Worm (Caenorhabditis elegans) whole organism, young adult: ENCODE results near the gene lec-3.

Experiments used
- B0336.3 ChIP-seq: fragments of 200-800 bp; sonication (Bioruptor generic); IDR thresholded peaks from 2 replicates; pipeline ENCODE4 v1.3.6; 2022; ENCODE audit warnings: missing genetic modification characterization, missing compliant biosample characterization
- C06A6.2 ChIP-seq: fragments of 200-800 bp; sonication (Bioruptor generic); conservative IDR thresholded peaks from 2 replicates; pipeline ENCODE4 v1.3.6; 2022; ENCODE audit warnings: missing genetic modification characterization, missing compliant biosample characterization
- C17E4.6 ChIP-seq: fragments of 200-800 bp; sonication (Bioruptor generic); IDR thresholded peaks from 2 replicates; pipeline ENCODE4 v1.3.6; 2022; ENCODE audit warnings: missing genetic modification reagents, missing genetic modification characterization, missing compliant biosample characterization
- D2030.7 ChIP-seq: fragments of 200-800 bp; sonication (Bioruptor generic); IDR thresholded peaks from 2 replicates; pipeline ENCODE4 v1.3.6; 2022; ENCODE audit warnings: missing genetic modification reagents, missing genetic modification characterization, missing compliant biosample characterization
- F22D6.2 ChIP-seq: sonication (generic microtip); optimal IDR thresholded peaks from 2 replicates; lab custom pipeline; 2016; ENCODE audit warnings: mild to moderate bottlenecking, missing genetic modification characterization, missing compliant biosample characterization
- F23B12.7 ChIP-seq: sonication (generic microtip); optimal IDR thresholded peaks from 2 replicates; lab custom pipeline; 2017; ENCODE audit warnings: missing genetic modification characterization, mild to moderate bottlenecking, missing compliant biosample characterization, antibody characterized with exemption, moderate library complexity; ENCODE audit not compliant: insufficient read depth
- F49E8.2 ChIP-seq: sonication (generic microtip); optimal IDR thresholded peaks from 3 replicates; lab custom pipeline; 2017; ENCODE audit warnings: missing genetic modification characterization, mild to moderate bottlenecking, missing compliant biosample characterization, antibody characterized with exemption, moderate library complexity; ENCODE audit not compliant: insufficient read depth
- F52B5.7 ChIP-seq: sonication (generic microtip); optimal IDR thresholded peaks from 2 replicates; lab custom pipeline; 2016; ENCODE audit warnings: mild to moderate bottlenecking, missing genetic modification characterization, missing compliant biosample characterization
- F57A8.1 ChIP-seq: fragments of 200-800 bp; sonication (Bioruptor generic); optimal IDR thresholded peaks from 2 replicates; lab custom pipeline; 2018; ENCODE audit warnings: mild to moderate bottlenecking, missing genetic modification characterization, moderate library complexity, missing compliant biosample characterization
- Y53G8AR.9 ChIP-seq: fragments of 200-800 bp; sonication (Bioruptor generic); conservative IDR thresholded peaks from 2 replicates; pipeline ENCODE4 v1.3.6; 2022; ENCODE audit warnings: missing genetic modification reagents, missing genetic modification characterization, missing compliant biosample characterization
- Y67H2A.10 ChIP-seq: fragments of 200-800 bp; sonication (Bioruptor generic); conservative IDR thresholded peaks from 2 replicates; pipeline ENCODE4 v1.3.6; 2022; ENCODE audit warnings: missing genetic modification reagents, missing genetic modification characterization, missing compliant biosample characterization
- ZK185.1 ChIP-seq: sonication (generic microtip); optimal IDR thresholded peaks from 2 replicates; lab custom pipeline; 2016; ENCODE audit warnings: mild to moderate bottlenecking, missing genetic modification characterization, missing compliant biosample characterization; ENCODE audit not compliant: poor library complexity, severe bottlenecking
- ama-1 ChIP-seq, 3 experiments: fragments of 150-350 bp in 1 of 3; sonication (generic microtip) in 2 of 3; optimal IDR thresholded peaks; 2 replicates each; lab custom pipeline; 2014 to 2018; ENCODE audit warnings: missing biosample characterization in 2 of 3, missing genetic modification characterization in 2 of 3, missing genetic modification reagents in 2 of 3
- aptf-2 ChIP-seq: fragments of 200-800 bp; sonication (Bioruptor generic); conservative IDR thresholded peaks from 2 replicates; pipeline ENCODE4 v1.3.6; 2022; ENCODE audit warnings: missing genetic modification reagents, missing genetic modification characterization, missing compliant biosample characterization
- attf-3 ChIP-seq: fragments of 200-800 bp; sonication (Bioruptor generic); conservative IDR thresholded peaks from 2 replicates; pipeline ENCODE4 v1.3.6; 2022; ENCODE audit warnings: missing genetic modification reagents, missing genetic modification characterization, missing compliant biosample characterization
- attf-5 ChIP-seq: fragments of 200-800 bp; sonication (Bioruptor generic); optimal IDR thresholded peaks from 2 replicates; lab custom pipeline; 2018; ENCODE audit warnings: mild to moderate bottlenecking, missing genetic modification characterization, missing compliant biosample characterization
- attf-6 ChIP-seq: fragments of 200-800 bp; sonication (Bioruptor generic); IDR thresholded peaks from 2 replicates; pipeline ENCODE4 v1.3.6; 2022; ENCODE audit warnings: missing genetic modification reagents, missing genetic modification characterization, missing compliant biosample characterization
- bed-1 ChIP-seq: fragments of 200-800 bp; sonication (Bioruptor generic); IDR thresholded peaks from 2 replicates; pipeline ENCODE4 v1.3.6; 2022; ENCODE audit warnings: missing genetic modification reagents, missing genetic modification characterization, missing compliant biosample characterization
- bed-2 ChIP-seq: fragments of 200-800 bp; sonication (Bioruptor generic); IDR thresholded peaks from 2 replicates; pipeline ENCODE4 v1.3.6; 2022; ENCODE audit warnings: missing genetic modification reagents, missing genetic modification characterization, missing compliant biosample characterization
- cebp-1 ChIP-seq, 2 experiments: fragments of 200-800 bp in 1 of 2; sonication (Bioruptor generic) in 1 of 2; sonication (generic microtip) in 1 of 2; IDR thresholded peaks in 1 of 2; optimal IDR thresholded peaks in 1 of 2; 2 replicates each; pipeline versions ENCODE4 v1.3.6 to Lab custom; 2017 to 2022; ENCODE audit warnings: missing compliant biosample characterization in 2 of 2, missing genetic modification characterization in 2 of 2, mild to moderate bottlenecking in 1 of 2, missing genetic modification reagents in 1 of 2, moderate library complexity in 1 of 2
- cebp-2 ChIP-seq: fragments of 200-800 bp; sonication (Bioruptor generic); IDR thresholded peaks from 2 replicates; pipeline ENCODE4 v1.3.6; 2022; ENCODE audit warnings: missing genetic modification characterization, missing compliant biosample characterization
- ceh-27 ChIP-seq: fragments of 200-800 bp; sonication (Bioruptor generic); optimal IDR thresholded peaks from 2 replicates; lab custom pipeline; 2018; ENCODE audit warnings: mild to moderate bottlenecking, missing genetic modification characterization, moderate library complexity, missing compliant biosample characterization
- chd-7 ChIP-seq: sonication (generic microtip); optimal IDR thresholded peaks from 2 replicates; lab custom pipeline; 2016; ENCODE audit warnings: mild to moderate bottlenecking, missing genetic modification characterization, moderate library complexity, missing compliant biosample characterization
- dox-1 ChIP-seq: fragments of 200-800 bp; sonication (Bioruptor generic); IDR thresholded peaks from 2 replicates; pipeline ENCODE4 v1.3.6; 2022; ENCODE audit warnings: missing genetic modification reagents, missing genetic modification characterization, missing compliant biosample characterization
- dpl-1 ChIP-seq: fragments of 150-350 bp; optimal IDR thresholded peaks from 2 replicates; lab custom pipeline; 2014; ENCODE audit warnings: missing biosample characterization, missing genetic modification reagents, missing genetic modification characterization
- efl-1 ChIP-seq: fragments of 150-350 bp; optimal IDR thresholded peaks from 2 replicates; lab custom pipeline; 2014; ENCODE audit warnings: missing biosample characterization, missing genetic modification reagents, missing genetic modification characterization
- ekl-4 ChIP-seq: fragments of 200-800 bp; sonication (Bioruptor generic); IDR thresholded peaks from 2 replicates; pipeline ENCODE4 v1.3.6; 2022; ENCODE audit warnings: missing genetic modification reagents, missing genetic modification characterization, missing compliant biosample characterization
- fkh-3 ChIP-seq: sonication (generic microtip); optimal IDR thresholded peaks from 2 replicates; lab custom pipeline; 2016; ENCODE audit warnings: mild to moderate bottlenecking, missing genetic modification characterization, missing compliant biosample characterization
- gei-17 ChIP-seq: fragments of 200-800 bp; sonication (Bioruptor generic); optimal IDR thresholded peaks from 2 replicates; lab custom pipeline; 2018; ENCODE audit warnings: mild to moderate bottlenecking, missing genetic modification characterization, missing compliant biosample characterization
- him-1 ChIP-seq: sonication (generic microtip); optimal IDR thresholded peaks from 2 replicates; lab custom pipeline; 2016; ENCODE audit warnings: missing genotype, missing genetic modification reagents, missing genetic modification characterization, missing compliant biosample characterization
- let-607 ChIP-seq, 2 experiments: fragments of 200-800 bp in 1 of 2; sonication (Bioruptor generic) in 1 of 2; sonication (generic microtip) in 1 of 2; optimal IDR thresholded peaks; 2 replicates each; lab custom pipeline; 2016 to 2018; ENCODE audit warnings: mild to moderate bottlenecking in 2 of 2, missing compliant biosample characterization in 2 of 2, missing genetic modification characterization in 2 of 2, moderate library complexity in 2 of 2, missing genotype in 1 of 2
- madf-8 ChIP-seq: fragments of 200-800 bp; sonication (Bioruptor generic); conservative IDR thresholded peaks from 2 replicates; pipeline ENCODE4 v1.3.6; 2022; ENCODE audit warnings: missing genetic modification reagents, missing genetic modification characterization, missing compliant biosample characterization
- mcd-1 ChIP-seq: fragments of 200-800 bp; sonication (Bioruptor generic); IDR thresholded peaks from 2 replicates; pipeline ENCODE4 v1.3.6; 2022; ENCODE audit warnings: missing genetic modification reagents, missing genetic modification characterization, missing compliant biosample characterization
- nfyb-1 ChIP-seq: fragments of 200-800 bp; sonication (Bioruptor generic); IDR thresholded peaks from 2 replicates; pipeline ENCODE4 v1.3.6; 2022; ENCODE audit warnings: missing genetic modification reagents, missing genetic modification characterization, missing compliant biosample characterization
- nhr-90 ChIP-seq: sonication (generic microtip); optimal IDR thresholded peaks from 2 replicates; lab custom pipeline; 2016; ENCODE audit warnings: missing genotype, mild to moderate bottlenecking, missing genetic modification characterization, missing compliant biosample characterization
- pbrm-1 ChIP-seq: fragments of 200-800 bp; sonication (Bioruptor generic); IDR thresholded peaks from 2 replicates; pipeline ENCODE4 v1.3.6; 2022; ENCODE audit warnings: missing genetic modification reagents, missing genetic modification characterization, missing compliant biosample characterization
- pha-4 ChIP-seq: fragments of 150-350 bp; sonication (generic microtip); optimal IDR thresholded peaks from 2 replicates; lab custom pipeline; 2014; ENCODE audit warnings: missing biosample characterization, missing genetic modification reagents, missing genetic modification characterization
- rcor-1 ChIP-seq: fragments of 200-800 bp; sonication (Bioruptor generic); IDR thresholded peaks from 2 replicates; pipeline ENCODE4 v1.3.6; 2022; ENCODE audit warnings: missing genetic modification reagents, missing genetic modification characterization, missing compliant biosample characterization
- sdz-38 ChIP-seq: sonication (generic microtip); optimal IDR thresholded peaks from 2 replicates; lab custom pipeline; 2016; ENCODE audit warnings: missing genotype, missing genetic modification characterization, missing compliant biosample characterization
- snpc-1.1 ChIP-seq: sonication (generic microtip); optimal IDR thresholded peaks from 2 replicates; lab custom pipeline; 2017; ENCODE audit warnings: missing genetic modification characterization, mild to moderate bottlenecking, missing compliant biosample characterization, antibody characterized with exemption, moderate library complexity, missing genotype, missing genetic modification reagents; ENCODE audit not compliant: insufficient read depth
- somi-1 ChIP-seq: fragments of 200-800 bp; sonication (Bioruptor generic); optimal IDR thresholded peaks from 2 replicates; lab custom pipeline; 2018; ENCODE audit warnings: mild to moderate bottlenecking, missing genetic modification characterization, missing compliant biosample characterization
- unc-62 ChIP-seq: fragments of 150-350 bp; optimal IDR thresholded peaks from 2 replicates; lab custom pipeline; 2014; ENCODE audit warnings: missing biosample characterization, missing genetic modification reagents, missing genetic modification characterization
- xnd-1 ChIP-seq: sonication (generic microtip); optimal IDR thresholded peaks from 2 replicates; lab custom pipeline; 2016; ENCODE audit warnings: missing genotype, missing genetic modification reagents, missing genetic modification characterization, missing compliant biosample characterization
- ztf-25 ChIP-seq: fragments of 200-800 bp; sonication (Bioruptor generic); IDR thresholded peaks from 2 replicates; pipeline ENCODE4 v1.3.6; 2022; ENCODE audit warnings: missing genetic modification reagents, missing genetic modification characterization, missing compliant biosample characterization
- ztf-28 ChIP-seq: fragments of 200-800 bp; sonication (Bioruptor generic); IDR thresholded peaks from 2 replicates; pipeline ENCODE4 v1.3.6; 2022; ENCODE audit warnings: missing genetic modification reagents, missing genetic modification characterization, missing compliant biosample characterization
- ztf-3 ChIP-seq: fragments of 200-800 bp; sonication (Bioruptor generic); optimal IDR thresholded peaks from 2 replicates; lab custom pipeline; 2018; ENCODE audit warnings: mild to moderate bottlenecking, missing genetic modification characterization, missing compliant biosample characterization

The lec-3 gene

ce11 chrII:9967999-9968706 lies 22.8 kb upstream of the lec-3 start, which contains the start of the genes R53.4 and psf-1:
Gene R53.4 (minus strand): TSS chrII:9968049.
Gene psf-1 (plus strand): TSS chrII:9968673.
- TF ChIP-seq him-1 (no peak), gei-17 (GFP tag; lab: Kevin White, UChicago) (no peak), ama-1 (optimal IDR thresholded peaks at IDR 0.05; lab: Kevin White, UChicago) (no peak), ama-1 (GFP tag; optimal IDR thresholded peaks at IDR 0.05; lab: Kevin White, UChicago) (no peak), ztf-28 (peak; percentile 62; the same call in 1 of the 2 replicates), C06A6.2 (GFP tag; lab: Robert Waterston, UW) (no peak), C17E4.6 (no peak), snpc-1.1 (no peak), bed-1 (GFP tag; lab: Robert Waterston, UW) (no peak), attf-5 (GFP tag; lab: Kevin White, UChicago) (peak; percentile 59), F57A8.1 (GFP tag; lab: Kevin White, UChicago) (no peak), nfyb-1 (GFP tag; lab: Robert Waterston, UW) (no peak), sdz-38 (no peak), F52B5.7 (tag; lab: Kevin White, UChicago) (no peak), madf-8 (GFP tag; lab: Robert Waterston, UW) (peak; percentile 19; the same call in 1 of the 2 replicates), dpl-1 (peak; percentile 57), let-607 (tag; optimal IDR thresholded peaks at IDR 0.05; lab: Kevin White, UChicago) (no peak), ztf-25 (GFP tag; lab: Robert Waterston, UW) (no peak), bed-2 (GFP tag; lab: Robert Waterston, UW) (no peak), dox-1 (GFP tag; lab: Robert Waterston, UW) (peak; percentile 77), attf-6 (GFP tag; lab: Robert Waterston, UW) (no peak), Y67H2A.10 (GFP tag; lab: Robert Waterston, UW) (0 out of 2 replicates have a peak, but pooled peaks have one; percentile 11), nhr-90 (tag; lab: Kevin White, UChicago) (no peak), aptf-2 (GFP tag; lab: Robert Waterston, UW) (no peak), fkh-3 (tag; lab: Kevin White, UChicago) (no peak), attf-3 (peak; percentile 60; the same call in 1 of the 2 replicates), ceh-27 (GFP tag; lab: Kevin White, UChicago) (peak; percentile 76), ekl-4 (no peak), cebp-1 (GFP tag; IDR thresholded peaks at IDR 0.05; lab: Robert Waterston, UW) (no peak), cebp-1 (tag; optimal IDR thresholded peaks at IDR 0.05; lab: Kevin White, UChicago) (peak; percentile 37), F49E8.2 (tag; lab: Kevin White, UChicago) (no peak), D2030.7 (peak; percentile 70), somi-1 (no peak), B0336.3 (GFP tag; lab: Robert Waterston, UW) (no peak), ztf-3 (GFP tag; lab: Kevin White, UChicago) (no peak), Y53G8AR.9 (no peak), ZK185.1 (tag; lab: Kevin White, UChicago) (peak; percentile 78), F22D6.2 (no peak), unc-62 (no peak), pbrm-1 (GFP tag; lab: Robert Waterston, UW) (no peak; the same call in 1 of the 2 replicates), efl-1 (GFP tag; lab: Kevin White, UChicago) (peak; percentile 46), chd-7 (tag; lab: Kevin White, UChicago) (no peak), pha-4 (tag; lab: Kevin White, UChicago) (no peak), rcor-1 (GFP tag; lab: Robert Waterston, UW) (no peak), xnd-1 (tag; lab: Kevin White, UChicago) (no peak), F23B12.7 (tag; lab: Kevin White, UChicago) (peak; percentile 83), mcd-1 (peak; percentile 23; the same call in 1 of the 2 replicates), cebp-2 (no peak)
